Worm (Caenorhabditis elegans) whole organism, mixed stage, embryonic: ENCODE data around the gene bgnt-1.3.

Source experiments
- M03D4.4 ChIP-seq: sonication (generic microtip); optimal IDR thresholded peaks from 2 replicates; lab custom pipeline; 2017; ENCODE audit warnings: mild to moderate bottlenecking, missing genetic modification characterization, missing compliant biosample characterization
- blmp-1 ChIP-seq: fragments of 150-350 bp; optimal IDR thresholded peaks from 2 replicates; lab custom pipeline; 2014; ENCODE audit warnings: missing biosample characterization, missing genetic modification characterization
- ceh-39 ChIP-seq: fragments of 150-350 bp; optimal IDR thresholded peaks from 2 replicates; lab custom pipeline; 2014; ENCODE audit warnings: missing biosample characterization, missing genetic modification characterization
- ceh-43 ChIP-seq: fragments of 200-800 bp; sonication (Bioruptor generic); optimal IDR thresholded peaks from 2 replicates; lab custom pipeline; 2018; ENCODE audit warnings: mild to moderate bottlenecking, missing genetic modification characterization, moderate library complexity, missing compliant biosample characterization
- ceh-83 ChIP-seq: fragments of 200-800 bp; sonication (Bioruptor generic); optimal IDR thresholded peaks from 2 replicates; lab custom pipeline; 2018; ENCODE audit warnings: mild to moderate bottlenecking, missing genetic modification characterization, missing compliant biosample characterization
- ces-1 ChIP-seq: fragments of 150-350 bp; optimal IDR thresholded peaks from 2 replicates; lab custom pipeline; 2014; ENCODE audit warnings: missing biosample characterization, missing genetic modification reagents, missing genetic modification characterization
- cnd-1 ChIP-seq: fragments of 200-800 bp; sonication (Bioruptor generic); optimal IDR thresholded peaks from 2 replicates; lab custom pipeline; 2018; ENCODE audit warnings: mild to moderate bottlenecking, missing genetic modification characterization, missing compliant biosample characterization
- elt-1 ChIP-seq: sonication (generic microtip); optimal IDR thresholded peaks from 2 replicates; lab custom pipeline; 2017; ENCODE audit warnings: missing genetic modification characterization, mild to moderate bottlenecking, missing compliant biosample characterization, antibody characterized with exemption, moderate library complexity, borderline replicate concordance; ENCODE audit not compliant: insufficient read depth
- lsy-2 ChIP-seq: fragments of 150-350 bp; optimal IDR thresholded peaks from 2 replicates; lab custom pipeline; 2014; ENCODE audit warnings: missing biosample characterization, missing genetic modification characterization
- nhr-76 ChIP-seq: sonication (generic microtip); optimal IDR thresholded peaks from 2 replicates; lab custom pipeline; 2017; ENCODE audit warnings: missing biosample characterization, missing genetic modification characterization
- pha-4 ChIP-seq: fragments of 150-350 bp; optimal IDR thresholded peaks from 2 replicates; lab custom pipeline; 2018; ENCODE audit warnings: missing biosample characterization, missing genetic modification reagents, missing genetic modification characterization
- sem-2 ChIP-seq: fragments of 200-800 bp; sonication (Bioruptor generic); optimal IDR thresholded peaks from 2 replicates; lab custom pipeline; 2018; ENCODE audit warnings: mild to moderate bottlenecking, missing genetic modification characterization, missing compliant biosample characterization
- snpc-4 ChIP-seq: fragments of 150-350 bp; optimal IDR thresholded peaks from 2 replicates; lab custom pipeline; 2014; ENCODE audit warnings: missing biosample characterization, missing genetic modification characterization
- sptf-1 ChIP-seq: sonication (generic microtip); optimal IDR thresholded peaks from 2 replicates; lab custom pipeline; 2017; ENCODE audit warnings: mild to moderate bottlenecking, missing genetic modification characterization, moderate library complexity, missing compliant biosample characterization
- unc-39 ChIP-seq: fragments of 150-350 bp; optimal IDR thresholded peaks from 2 replicates; lab custom pipeline; 2014; ENCODE audit warnings: missing biosample characterization, missing genetic modification characterization
- unc-62 ChIP-seq: fragments of 150-350 bp; optimal IDR thresholded peaks from 2 replicates; lab custom pipeline; 2014; ENCODE audit warnings: missing biosample characterization, missing genetic modification reagents, missing genetic modification characterization
- zip-8 ChIP-seq: fragments of 150-350 bp; optimal IDR thresholded peaks from 2 replicates; lab custom pipeline; 2014; ENCODE audit warnings: missing biosample characterization, missing genetic modification characterization
- ztf-11 ChIP-seq: fragments of 150-350 bp; optimal IDR thresholded peaks from 2 replicates; lab custom pipeline; 2014; ENCODE audit warnings: missing biosample characterization, missing genetic modification characterization

bgnt-1.3 gene

ce11 chrV:16209837-16210236 lies 46.5 kb downstream of the bgnt-1.3 start, which contains the start of gene oac-15:
TSS of gene oac-15 (minus strand) at chrV:16209937.
- TF ChIP-seq elt-1 (no peak), ceh-83 (GFP tag; lab: Kevin White, UChicago) (no peak), pha-4 (no peak), ceh-39 (no peak), sem-2 (GFP tag; lab: Kevin White, UChicago) (no peak), snpc-4 (tag; lab: Kevin White, UChicago) (no peak), blmp-1 (tag; lab: Kevin White, UChicago) (no peak), M03D4.4 (tag; lab: Kevin White, UChicago) (no peak), lsy-2 (tag; lab: Kevin White, UChicago) (no peak), unc-39 (tag; lab: Kevin White, UChicago) (no peak), zip-8 (tag; lab: Kevin White, UChicago) (no peak), cnd-1 (tag; lab: Kevin White, UChicago) (no peak), unc-62 (GFP tag; lab: Kevin White, UChicago) (no peak)
- TF ChIP-seq, all 35 proteins: peak for 0

- TF ChIP-seq nhr-76 (tag; lab: Kevin White, UChicago), result no peak
- TF ChIP-seq ceh-43 (GFP tag; lab: Kevin White, UChicago), result no peak
- no peak for TF ChIP-seq M03D4.4 (tag; lab: Kevin White, UChicago)
- TF ChIP-seq ceh-83 (GFP tag; lab: Kevin White, UChicago), result no peak
- no peak for TF ChIP-seq pha-4
- TF ChIP-seq unc-62 (GFP tag; lab: Kevin White, UChicago), result no peak
- no peak for TF ChIP-seq ces-1
- TF ChIP-seq ztf-11 (tag; lab: Kevin White, UChicago), result no peak
- TF ChIP-seq sptf-1 (tag; lab: Kevin White, UChicago), result no peak
- TF ChIP-seq, all 35 proteins: peak for 0
These were observed 51.4 kb downstream of the bgnt-1.3 start, which contains the start of gene irld-26 for ce11 chrV:16204888-16205287. TSS of gene irld-26 (plus strand) at chrV:16205188.
